Fruit fly (Drosophila melanogaster): ENCODE data around the gene rdhB.

rdhB gene

dm6 chr3R:22351396-22351795, at the start of gene rdhB:
rdhB (plus strand) TSS chr3R:22351696.
- TF ChIP-seq CG8301 (tag; optimal IDR thresholded peaks at IDR 0.05) (no peak), D1 (tag; optimal IDR thresholded peaks at IDR 0.05) (no peak), Snoo (tag; optimal IDR thresholded peaks at IDR 0.05) (no peak), Pif1A (GFP tag; optimal IDR thresholded peaks at IDR 0.05) (no peak), gl (tag; optimal IDR thresholded peaks at IDR 0.05) (no peak), CG4496 (GFP tag; IDR thresholded peaks at IDR 0.05) (no peak), CG8159 (tag; optimal IDR thresholded peaks at IDR 0.05) (no peak), CG9948 (tag; optimal IDR thresholded peaks at IDR 0.05) (no peak), CG17806 (tag; optimal IDR thresholded peaks at IDR 0.05) (no peak), CG13204 (GFP tag; optimal IDR thresholded peaks at IDR 0.05) (no peak), CG10348 (GFP tag; IDR thresholded peaks at IDR 0.05) (no peak), rn (GFP tag; IDR thresholded peaks at IDR 0.05) (no peak), CG32121 (GFP tag; IDR thresholded peaks at IDR 0.05) (no peak), fd96Ca (GFP tag; IDR thresholded peaks at IDR 0.05) (no peak), Ets98B (GFP tag; IDR thresholded peaks at IDR 0.05) (no peak)

- TF ChIP-seq Snoo (tag; optimal IDR thresholded peaks at IDR 0.05): no peak
- TF ChIP-seq CG17806 (tag; optimal IDR thresholded peaks at IDR 0.05): no peak
- no peak for TF ChIP-seq CG8301 (tag; optimal IDR thresholded peaks at IDR 0.05)
- TF ChIP-seq gl (tag; optimal IDR thresholded peaks at IDR 0.05): no peak
- TF ChIP-seq fd96Ca (GFP tag; IDR thresholded peaks at IDR 0.05): no peak
- no peak for TF ChIP-seq CG13204 (GFP tag; optimal IDR thresholded peaks at IDR 0.05)
These were observed 27.5 kb upstream of the rdhB start, which contains the start of gene CG34377 for dm6 chr3R:22323994-22324393. CG34377 (minus strand) TSS chr3R:22324094.

dm6 chr3R:22324736-22325135, 26.8 kb upstream of the rdhB start:
- peak; percentile 55; the same call in 1 of the 2 replicates for TF ChIP-seq CG32121 (GFP tag; IDR thresholded peaks at IDR 0.05)
- TF ChIP-seq CG34367 (tag; optimal IDR thresholded peaks at IDR 0.05): peak; percentile 63
- TF ChIP-seq CG13204 (GFP tag; optimal IDR thresholded peaks at IDR 0.05): peak; percentile 56
- TF ChIP-seq EcR (GFP tag; optimal IDR thresholded peaks at IDR 0.05): no peak
- TF ChIP-seq rn (GFP tag; IDR thresholded peaks at IDR 0.05): no peak
- TF ChIP-seq CG8301 (tag; optimal IDR thresholded peaks at IDR 0.05): peak; percentile 59
- TF ChIP-seq CG15710 (tag; optimal IDR thresholded peaks at IDR 0.05): peak; percentile 76
- TF ChIP-seq Pif1A (GFP tag; optimal IDR thresholded peaks at IDR 0.05): no peak
- peak; percentile 7 for TF ChIP-seq Pif1B (GFP tag; optimal IDR thresholded peaks at IDR 0.05)
- peak; percentile 15; the same call in 1 of the 2 replicates for TF ChIP-seq CG12605 (GFP tag; IDR thresholded peaks at IDR 0.05)
- no peak for TF ChIP-seq gl (tag; optimal IDR thresholded peaks at IDR 0.05)
- peak; percentile 83 for TF ChIP-seq CG8159 (tag; optimal IDR thresholded peaks at IDR 0.05)
- peak; percentile 81 for TF ChIP-seq CG14655 (GFP tag; optimal IDR thresholded peaks at IDR 0.05)
- peak; percentile 27; the same call in 1 of the 2 replicates for TF ChIP-seq Ets98B (GFP tag; IDR thresholded peaks at IDR 0.05)
- no peak for TF ChIP-seq D1 (tag; optimal IDR thresholded peaks at IDR 0.05)
- TF ChIP-seq CG10348 (GFP tag; IDR thresholded peaks at IDR 0.05): no peak
- TF ChIP-seq CG4496 (GFP tag; IDR thresholded peaks at IDR 0.05): peak; percentile 68; the same call in 2 of the 3 replicates
- peak; percentile 64; the same call in 2 of the 3 replicates for TF ChIP-seq fd96Ca (GFP tag; IDR thresholded peaks at IDR 0.05)
- peak; percentile 79 for TF ChIP-seq CG17806 (tag; optimal IDR thresholded peaks at IDR 0.05)
- peak; percentile 78 for TF ChIP-seq CG9948 (tag; optimal IDR thresholded peaks at IDR 0.05)
- TF ChIP-seq Snoo (tag; optimal IDR thresholded peaks at IDR 0.05): peak; percentile 46

dm6 chr3R:22328665-22329350, 22.7 kb upstream of the rdhB start, which contains the start of gene CG7080:
CG7080 (plus strand) TSS chr3R:22329300.
- no peak for TF ChIP-seq Ets98B (GFP tag; IDR thresholded peaks at IDR 0.05)
- TF ChIP-seq CG15710 (tag; optimal IDR thresholded peaks at IDR 0.05): no peak
- TF ChIP-seq CG10348 (GFP tag; IDR thresholded peaks at IDR 0.05): no peak
- no peak for TF ChIP-seq rn (GFP tag; IDR thresholded peaks at IDR 0.05)
- no peak for TF ChIP-seq CG4496 (GFP tag; IDR thresholded peaks at IDR 0.05)
- TF ChIP-seq CG12605 (GFP tag; IDR thresholded peaks at IDR 0.05): no peak
- TF ChIP-seq Pif1A (GFP tag; optimal IDR thresholded peaks at IDR 0.05): peak; percentile 12
- no peak for TF ChIP-seq Snoo (tag; optimal IDR thresholded peaks at IDR 0.05)
- TF ChIP-seq CG32121 (GFP tag; IDR thresholded peaks at IDR 0.05): no peak
- no peak for TF ChIP-seq CG9948 (tag; optimal IDR thresholded peaks at IDR 0.05)
- TF ChIP-seq Pif1B (GFP tag; optimal IDR thresholded peaks at IDR 0.05): no peak
- TF ChIP-seq CG34367 (tag; optimal IDR thresholded peaks at IDR 0.05): no peak
- TF ChIP-seq CG8159 (tag; optimal IDR thresholded peaks at IDR 0.05): peak; percentile 25
- TF ChIP-seq EcR (GFP tag; optimal IDR thresholded peaks at IDR 0.05): no peak
- peak; percentile 14 for TF ChIP-seq CG14655 (GFP tag; optimal IDR thresholded peaks at IDR 0.05)
- TF ChIP-seq CG13204 (GFP tag; optimal IDR thresholded peaks at IDR 0.05): no peak
- no peak for TF ChIP-seq CG17806 (tag; optimal IDR thresholded peaks at IDR 0.05)
- no peak for TF ChIP-seq D1 (tag; optimal IDR thresholded peaks at IDR 0.05)
- TF ChIP-seq CG8301 (tag; optimal IDR thresholded peaks at IDR 0.05): no peak
- no peak for TF ChIP-seq gl (tag; optimal IDR thresholded peaks at IDR 0.05)
- TF ChIP-seq fd96Ca (GFP tag; IDR thresholded peaks at IDR 0.05): no peak

- no peak for TF ChIP-seq CG14655 (GFP tag; optimal IDR thresholded peaks at IDR 0.05)
- no peak for TF ChIP-seq Ets98B (GFP tag; IDR thresholded peaks at IDR 0.05)
- no peak for TF ChIP-seq CG12605 (GFP tag; IDR thresholded peaks at IDR 0.05)
- no peak for TF ChIP-seq fd96Ca (GFP tag; IDR thresholded peaks at IDR 0.05)
- no peak for TF ChIP-seq CG9948 (tag; optimal IDR thresholded peaks at IDR 0.05)
- TF ChIP-seq Pif1B (GFP tag; optimal IDR thresholded peaks at IDR 0.05): no peak
- no peak for TF ChIP-seq CG8301 (tag; optimal IDR thresholded peaks at IDR 0.05)
- no peak for TF ChIP-seq rn (GFP tag; IDR thresholded peaks at IDR 0.05)
These were observed 20.9 kb upstream of the rdhB start, which contains the start of gene CG33721 for dm6 chr3R:22330512-22331119. CG33721 (plus strand) TSS chr3R:22331069.
